Worm (Caenorhabditis elegans): ENCODE data around the gene srlf-35.

DNA sequence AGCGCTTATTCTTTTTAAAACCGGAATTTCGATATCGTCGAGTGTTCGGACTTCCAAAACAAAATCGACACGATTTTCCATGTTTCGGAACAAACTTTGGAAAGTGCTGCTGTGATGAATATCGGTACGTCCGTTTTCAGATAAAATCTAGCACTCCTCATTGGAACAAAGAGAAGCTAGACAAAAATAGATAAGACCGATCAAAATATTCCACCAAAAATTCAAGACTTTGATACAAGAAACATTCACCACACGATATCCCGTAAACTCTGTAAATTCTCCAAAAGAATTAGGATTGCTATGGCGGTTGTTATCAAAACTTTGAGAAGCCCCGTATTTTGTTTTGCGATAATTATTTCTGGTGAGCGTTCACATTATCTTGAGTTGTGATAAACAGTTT is 39.3 kb downstream of the srlf-35 start, which contains the start of gene C14C6.3:
- TF ChIP-seq lin-13 (GFP tag; optimal IDR thresholded peaks at IDR 0.05) (no peak), ceh-82 (tag; optimal IDR thresholded peaks at IDR 0.05) (no peak), ama-1 (optimal IDR thresholded peaks at IDR 0.05) (no peak), nhr-77 (tag; optimal IDR thresholded peaks at IDR 0.05) (no peak), nhr-237 (tag; optimal IDR thresholded peaks at IDR 0.05) (no peak), nhr-6 (tag; optimal IDR thresholded peaks at IDR 0.05) (no peak), egl-27 (tag; optimal IDR thresholded peaks at IDR 0.05) (no peak), zag-1 (tag; optimal IDR thresholded peaks at IDR 0.05) (no peak), peb-1 (tag; optimal IDR thresholded peaks at IDR 0.05) (no peak), skn-1 (tag; optimal IDR thresholded peaks at IDR 0.05) (no peak)
